Fruit fly (Drosophila melanogaster) whole organism, wandering third instar larva: ENCODE results near the gene Brms1.
A peak's percentile ranks its signal among the peaks of the same experiment; 100 is the strongest.

Experiments used
- Abd-B ChIP-seq: fragments of >200 bp; optimal IDR thresholded peaks from 2 replicates; lab custom pipeline; 2017; ENCODE audit warnings: missing biosample characterization, missing genetic modification characterization
- CG32264 ChIP-seq: fragments of 200-800 bp; sonication (Bioruptor generic); optimal IDR thresholded peaks from 2 replicates; lab custom pipeline; 2016; ENCODE audit warnings: missing biosample characterization, missing genetic modification characterization
- CG9705 ChIP-seq: fragments of 200-800 bp; sonication (Bioruptor generic); optimal IDR thresholded peaks from 2 replicates; lab custom pipeline; 2018; ENCODE audit warnings: missing biosample characterization, mild to moderate bottlenecking, missing genetic modification characterization
- CrebA ChIP-seq: fragments of 200-800 bp; sonication (Bioruptor generic); optimal IDR thresholded peaks from 2 replicates; lab custom pipeline; 2016; ENCODE audit warnings: missing biosample characterization, mild to moderate bottlenecking, missing genetic modification characterization, borderline replicate concordance
- Dfd ChIP-seq: fragments of >200 bp; optimal IDR thresholded peaks from 2 replicates; lab custom pipeline; 2017; ENCODE audit warnings: missing biosample characterization, missing genetic modification characterization
- Dif ChIP-seq: fragments of 200-275, 200-300 bp; sonication (Bioruptor generic); optimal IDR thresholded peaks from 2 replicates; lab custom pipeline; 2018; ENCODE audit warnings: missing biosample characterization, missing genetic modification characterization; ENCODE audit not compliant: partially characterized antibody
- GATAd ChIP-seq: sonication (Bioruptor generic); optimal IDR thresholded peaks from 2 replicates; lab custom pipeline; 2016; ENCODE audit warnings: missing biosample characterization, missing genetic modification characterization
- HLH106 ChIP-seq: fragments of 200-800 bp; optimal IDR thresholded peaks from 3 replicates; lab custom pipeline; 2019; ENCODE audit warnings: missing biosample characterization, mild to moderate bottlenecking, missing genetic modification characterization, moderate library complexity
- Hnf4 ChIP-seq: fragments of 200-800 bp; sonication (Bioruptor generic); optimal IDR thresholded peaks from 2 replicates; lab custom pipeline; 2016; ENCODE audit warnings: missing biosample characterization, mild to moderate bottlenecking, missing genetic modification characterization
- Hr78 ChIP-seq: fragments of >200 bp; optimal IDR thresholded peaks from 2 replicates; lab custom pipeline; 2017; ENCODE audit warnings: missing biosample characterization, missing genetic modification characterization
- Hr83 ChIP-seq: fragments of 200-300 bp; sonication (Bioruptor generic); optimal IDR thresholded peaks from 2 replicates; lab custom pipeline; 2016; ENCODE audit warnings: missing biosample characterization, mild to moderate bottlenecking, missing genetic modification characterization, moderate library complexity; ENCODE audit not compliant: poor library complexity, severe bottlenecking
- Jra ChIP-seq: sonication (Bioruptor generic); optimal IDR thresholded peaks from 2 replicates; lab custom pipeline; 2016; ENCODE audit warnings: missing biosample characterization, missing genetic modification characterization
- Mio ChIP-seq: sonication (Bioruptor generic); optimal IDR thresholded peaks from 2 replicates; lab custom pipeline; 2016; ENCODE audit warnings: missing biosample characterization, missing genetic modification characterization
- Myc ChIP-seq: fragments of >200 bp; optimal IDR thresholded peaks from 2 replicates; lab custom pipeline; 2017
- N ChIP-seq: fragments of >200 bp; optimal IDR thresholded peaks from 2 replicates; lab custom pipeline; 2018; ENCODE audit warnings: missing biosample characterization, missing external identifiers, missing genetic modification characterization
- OdsH ChIP-seq: fragments of 200-800 bp; sonication (Bioruptor generic); optimal IDR thresholded peaks from 2 replicates; lab custom pipeline; 2016; ENCODE audit warnings: missing biosample characterization, mild to moderate bottlenecking, missing genetic modification characterization
- Rel ChIP-seq, 2 experiments: fragments of 200-800 bp; sonication (Bioruptor generic) in 1 of 2; optimal IDR thresholded peaks; 2 replicates in 1 of 2; 3 replicates in 1 of 2; lab custom pipeline; 2016 to 2019; ENCODE audit warnings: mild to moderate bottlenecking in 2 of 2, missing biosample characterization in 2 of 2, missing genetic modification characterization in 2 of 2, moderate library complexity in 1 of 2
- Sp1 ChIP-seq: fragments of 200-800 bp; sonication (Bioruptor generic); optimal IDR thresholded peaks from 3 replicates; lab custom pipeline; 2019; ENCODE audit warnings: missing biosample characterization, mild to moderate bottlenecking, missing genetic modification characterization, moderate library complexity
- Vsx2 ChIP-seq: fragments of 200-300, 225-300 bp; sonication (Bioruptor generic); optimal IDR thresholded peaks from 2 replicates; lab custom pipeline; 2018; ENCODE audit warnings: missing biosample characterization, missing genetic modification characterization; ENCODE audit not compliant: partially characterized antibody
- br ChIP-seq: fragments of 200-800 bp; sonication (Bioruptor generic); optimal IDR thresholded peaks from 2 replicates; lab custom pipeline; 2016; ENCODE audit warnings: missing biosample characterization, missing genetic modification characterization
- brk ChIP-seq: fragments of 200-800 bp; sonication (Bioruptor generic); optimal IDR thresholded peaks from 2 replicates; lab custom pipeline; 2016; ENCODE audit warnings: missing biosample characterization, mild to moderate bottlenecking, missing genetic modification characterization
- dl ChIP-seq, 2 experiments: fragments of 175-275, 200-275 bp in 1 of 2; fragments of 200-275 bp in 1 of 2; sonication (Bioruptor generic); optimal IDR thresholded peaks; lab custom pipeline; 2018; ENCODE audit warnings: mild to moderate bottlenecking in 2 of 2, missing biosample characterization in 2 of 2, missing genetic modification characterization in 2 of 2, moderate library complexity in 2 of 2; ENCODE audit not compliant: partially characterized antibody in 2 of 2, insufficient read depth in 1 of 2
- dmrt93B ChIP-seq: fragments of 200-800 bp; sonication (Bioruptor generic); optimal IDR thresholded peaks from 2 replicates; lab custom pipeline; 2018; ENCODE audit warnings: missing biosample characterization, mild to moderate bottlenecking, missing genetic modification characterization
- dsf ChIP-seq: sonication (Bioruptor generic); optimal IDR thresholded peaks from 2 replicates; lab custom pipeline; 2016; ENCODE audit warnings: missing biosample characterization, missing genetic modification characterization, borderline replicate concordance
- ey ChIP-seq: fragments of 200-800 bp; sonication (Bioruptor generic); optimal IDR thresholded peaks from 2 replicates; lab custom pipeline; 2016; ENCODE audit warnings: missing biosample characterization, missing genetic modification characterization
- foxo ChIP-seq, 2 experiments: fragments of 200-800 bp; sonication (Bioruptor generic); optimal IDR thresholded peaks; 2 replicates in 1 of 2; 3 replicates in 1 of 2; lab custom pipeline; 2016 to 2017; ENCODE audit warnings: missing biosample characterization in 2 of 2, missing genetic modification characterization in 2 of 2
- fru ChIP-seq: fragments of 200-800 bp; sonication (Bioruptor generic); optimal IDR thresholded peaks from 3 replicates; lab custom pipeline; 2016; ENCODE audit warnings: missing biosample characterization, mild to moderate bottlenecking, missing genetic modification characterization
- h ChIP-seq: fragments of 200-800 bp; sonication (Bioruptor generic); optimal IDR thresholded peaks from 3 replicates; lab custom pipeline; 2016; ENCODE audit warnings: missing biosample characterization, mild to moderate bottlenecking, missing genetic modification characterization
- jim ChIP-seq: fragments of 175-275, 200-325 bp; sonication (Bioruptor generic); optimal IDR thresholded peaks from 2 replicates; lab custom pipeline; 2016; ENCODE audit warnings: missing biosample characterization, mild to moderate bottlenecking, missing genetic modification characterization
- lola ChIP-seq: fragments of >200 bp; optimal IDR thresholded peaks from 2 replicates; lab custom pipeline; 2017; ENCODE audit warnings: missing biosample characterization, missing genetic modification characterization
- pan ChIP-seq: fragments of >200 bp; optimal IDR thresholded peaks from 2 replicates; lab custom pipeline; 2017
- psq ChIP-seq: fragments of 200-800 bp; sonication (Bioruptor generic); optimal IDR thresholded peaks from 3 replicates; lab custom pipeline; 2017; ENCODE audit warnings: missing biosample characterization, mild to moderate bottlenecking, missing genetic modification characterization, moderate library complexity
- rgr ChIP-seq: fragments of 200-800 bp; sonication (Bioruptor generic); optimal IDR thresholded peaks from 3 replicates; lab custom pipeline; 2016; ENCODE audit warnings: missing biosample characterization, mild to moderate bottlenecking, missing genetic modification characterization
- sage ChIP-seq: fragments of 200-800 bp; sonication (Bioruptor generic); optimal IDR thresholded peaks from 2 replicates; lab custom pipeline; 2016; ENCODE audit warnings: missing biosample characterization, mild to moderate bottlenecking, missing genetic modification characterization
- sv ChIP-seq: fragments of 200-800 bp; sonication (Bioruptor generic); optimal IDR thresholded peaks from 3 replicates; lab custom pipeline; 2016; ENCODE audit warnings: missing biosample characterization, missing genetic modification characterization
- tai ChIP-seq: sonication (Bioruptor generic); optimal IDR thresholded peaks from 2 replicates; lab custom pipeline; 2016; ENCODE audit warnings: missing biosample characterization, missing genetic modification characterization
- usp ChIP-seq: fragments of >200 bp; optimal IDR thresholded peaks from 2 replicates; lab custom pipeline; 2017; ENCODE audit warnings: missing biosample characterization, missing genetic modification characterization
- woc ChIP-seq: sonication (Bioruptor generic); optimal IDR thresholded peaks from 2 replicates; lab custom pipeline; 2016; ENCODE audit warnings: missing biosample characterization, mild to moderate bottlenecking, missing genetic modification characterization

Gene Brms1

dm6 chrX:12923258-12923901 is 14.0 kb upstream of the Brms1 start:
- TF ChIP-seq br (peak; percentile 21), CG9705 (GFP tag; lab: Kevin White, UChicago) (no peak), dl (GFP tag; optimal IDR thresholded peaks at IDR 0.05; lab: Kevin White, UChicago; ENCODE audit: insufficient read depth in 1 of 2, partially characterized antibody in 2 of 2) (no peak), Sp1 (GFP tag; lab: Kevin White, UChicago) (peak; percentile 63), OdsH (GFP tag; lab: Kevin White, UChicago) (peak; percentile 8), sv (GFP tag; lab: Kevin White, UChicago) (no peak), h (peak; percentile 37), fru (GFP tag; lab: Kevin White, UChicago) (peak; percentile 56), jim (GFP tag; lab: Kevin White, UChicago) (no peak), usp (GFP tag; lab: Kevin White, UChicago) (no peak), Hr78 (GFP tag; lab: Kevin White, UChicago) (no peak), Dif (GFP tag; lab: Kevin White, UChicago) (no peak), foxo (GFP tag; optimal IDR thresholded peaks at IDR 0.05; lab: Kevin White, UChicago) (peak in 1 of 2 experiments; percentile 39), dsf (GFP tag; lab: Kevin White, UChicago) (no peak), Mio (GFP tag; lab: Kevin White, UChicago) (no peak), N (no peak), Vsx2 (GFP tag; lab: Kevin White, UChicago) (no peak), Dfd (GFP tag; lab: Kevin White, UChicago) (no peak), ey (GFP tag; lab: Kevin White, UChicago) (peak; percentile 7), Hr83 (GFP tag; lab: Kevin White, UChicago) (no peak), Abd-B (GFP tag; lab: Kevin White, UChicago) (no peak), tai (no peak), CrebA (GFP tag; lab: Kevin White, UChicago) (no peak), Jra (GFP tag; lab: Kevin White, UChicago) (no peak), sage (GFP tag; lab: Kevin White, UChicago) (no peak), pan (lab: Kevin White, UChicago) (no peak), brk (GFP tag; lab: Kevin White, UChicago) (no peak), Rel (GFP tag; optimal IDR thresholded peaks at IDR 0.05; lab: Kevin White, UChicago) (no peak), Rel (tag; optimal IDR thresholded peaks at IDR 0.05; lab: Kevin White, UChicago) (no peak), Myc (lab: Kevin White, UChicago) (no peak), psq (GFP tag; lab: Kevin White, UChicago) (peak; percentile 35), rgr (peak; percentile 6), CG32264 (GFP tag; lab: Kevin White, UChicago) (no peak), dmrt93B (GFP tag; lab: Kevin White, UChicago) (peak; percentile 36), lola (no peak), woc (GFP tag; lab: Kevin White, UChicago) (no peak), Hnf4 (no peak), GATAd (GFP tag; lab: Kevin White, UChicago) (no peak), HLH106 (peak; percentile 26)

DNA sequence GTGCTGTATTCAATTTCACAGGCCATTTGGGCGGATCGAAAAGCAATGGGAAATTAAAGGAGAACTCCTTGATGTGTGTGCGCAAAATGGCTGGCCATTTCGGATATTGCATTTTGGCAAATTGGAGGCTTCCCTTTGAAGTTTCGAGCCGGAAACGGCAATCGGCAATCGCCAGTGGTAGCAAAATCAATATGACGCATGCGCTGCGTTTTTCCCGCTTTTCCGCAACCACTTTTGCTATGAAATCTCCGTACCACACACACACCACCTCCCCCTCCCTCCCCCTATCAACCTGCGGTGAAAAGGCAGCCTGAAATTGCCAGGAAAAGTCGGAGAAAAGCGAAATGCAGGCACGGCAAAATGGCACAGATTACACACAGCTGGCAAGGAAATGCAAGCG is 12.9 kb upstream of the Brms1 start:
- TF ChIP-seq rgr (no peak), foxo (GFP tag; optimal IDR thresholded peaks at IDR 0.05; lab: Kevin White, UChicago) (no peak), fru (GFP tag; lab: Kevin White, UChicago) (no peak), tai (no peak), Hr83 (GFP tag; lab: Kevin White, UChicago) (no peak), Mio (GFP tag; lab: Kevin White, UChicago) (no peak), Vsx2 (GFP tag; lab: Kevin White, UChicago) (no peak), usp (GFP tag; lab: Kevin White, UChicago) (no peak), N (no peak), sv (GFP tag; lab: Kevin White, UChicago) (no peak), Dif (GFP tag; lab: Kevin White, UChicago) (no peak), Jra (GFP tag; lab: Kevin White, UChicago) (no peak), OdsH (GFP tag; lab: Kevin White, UChicago) (no peak), sage (GFP tag; lab: Kevin White, UChicago) (no peak), lola (no peak), Myc (lab: Kevin White, UChicago) (no peak), Rel (GFP tag; optimal IDR thresholded peaks at IDR 0.05; lab: Kevin White, UChicago) (no peak), Rel (tag; optimal IDR thresholded peaks at IDR 0.05; lab: Kevin White, UChicago) (no peak), dsf (GFP tag; lab: Kevin White, UChicago) (no peak), GATAd (GFP tag; lab: Kevin White, UChicago) (no peak)
- TF ChIP-seq, all 38 proteins: peak for 0
